Worm (Caenorhabditis elegans): Measurements from ENCODE around the gene str-260.
"Not testable (repeated sequence)": the region's sequence is repeated elsewhere in the genome, so short reads cannot be mapped to it uniquely, and the experiment has no call there.

DNA sequence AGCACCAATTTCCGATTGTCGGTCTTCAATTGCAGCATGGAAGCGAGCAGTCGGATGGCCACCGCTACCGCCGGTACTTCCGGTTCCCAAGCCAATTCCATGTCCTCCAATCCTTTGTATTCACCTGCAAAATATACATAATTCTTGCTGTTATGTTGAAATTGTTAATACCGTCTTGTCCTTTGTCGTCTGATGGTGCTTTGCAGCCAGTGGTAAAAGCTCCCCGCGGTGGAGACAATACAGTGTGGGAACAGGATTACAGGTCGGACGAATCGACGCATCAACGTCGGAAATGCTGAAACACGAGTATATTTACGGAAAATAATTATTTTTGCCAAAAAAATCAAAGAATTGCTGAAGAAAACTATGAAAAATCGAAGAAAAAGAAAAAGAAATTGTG lies 37.4 kb downstream of the str-260 start, which contains the start of gene T24A6.17:
- TF ChIP-seq nhr-25 (tag; optimal IDR thresholded peaks at IDR 0.05; ENCODE audit: borderline replicate concordance, insufficient read depth); unc-62 (GFP tag; optimal IDR thresholded peaks at IDR 0.05 in 1 of 2); unc-62 (tag; optimal IDR thresholded peaks at IDR 0.05); arid-1 (GFP tag; conservative IDR thresholded peaks at IDR 0.05); lin-13 (GFP tag; optimal IDR thresholded peaks at IDR 0.05); lin-15B (tag; optimal IDR thresholded peaks at IDR 0.05); mdl-1 (tag; optimal IDR thresholded peaks at IDR 0.05); pqm-1 (tag; optimal IDR thresholded peaks at IDR 0.05); mdt-29 (GFP tag; IDR thresholded peaks at IDR 0.05); nhr-28 (tag; optimal IDR thresholded peaks at IDR 0.05); Y75B8A.6 (GFP tag; IDR thresholded peaks at IDR 0.05): not testable (repeated sequence)

All from whole organism, L4 larva.